Worm (Caenorhabditis elegans): ENCODE measurements around the gene gkow-1.

The gkow-1 gene

DNA sequence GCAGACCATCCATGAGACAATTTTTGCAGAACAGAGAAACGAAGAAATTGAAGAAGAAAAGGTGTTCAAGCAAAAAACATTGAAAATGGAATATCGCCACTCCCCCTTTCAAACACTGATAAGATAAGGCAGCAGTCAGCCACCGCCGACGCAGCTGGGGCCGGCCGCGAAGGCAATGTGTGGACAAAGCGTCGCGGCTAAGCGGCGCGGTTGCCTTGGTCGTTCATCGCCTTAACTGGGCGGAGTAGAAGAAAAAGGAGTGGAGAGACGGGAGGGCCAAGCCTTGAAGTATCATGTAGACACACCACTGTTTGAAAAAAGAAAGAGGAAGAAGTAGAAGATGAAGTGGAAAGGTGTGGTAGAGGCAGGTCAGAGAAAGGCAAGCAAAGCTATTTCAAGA lies 27.0 kb upstream of the gkow-1 start (continued):
- no peak for TF ChIP-seq sup-37 (GFP tag; optimal IDR thresholded peaks at IDR 0.05)

DNA sequence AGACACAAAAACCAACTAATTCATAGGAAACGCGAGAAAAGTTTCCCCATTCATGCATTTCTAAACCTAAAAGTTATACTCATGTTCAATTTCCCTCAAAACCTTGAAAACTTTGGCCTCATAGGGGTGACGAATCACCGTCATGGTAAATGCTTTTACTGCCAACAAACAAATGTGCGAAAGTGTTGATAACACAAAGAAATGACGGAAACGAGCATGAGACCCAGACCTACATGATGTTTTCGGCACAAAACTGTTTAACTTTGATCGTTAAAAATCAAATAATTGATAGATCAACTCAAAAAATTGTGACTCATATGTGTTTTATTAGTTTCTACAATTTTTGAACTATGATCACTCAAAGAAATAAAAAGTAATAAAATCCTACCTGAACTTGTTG lies 26.1 kb upstream of the gkow-1 start:
- TF ChIP-seq tlp-1 (tag; optimal IDR thresholded peaks at IDR 0.05) = no peak
- no peak for TF ChIP-seq efl-1 (optimal IDR thresholded peaks at IDR 0.05)
- peak in 1 of 2 experiments; percentile 22 for TF ChIP-seq efl-1 (GFP tag; optimal IDR thresholded peaks at IDR 0.05 in 1 of 2)
- TF ChIP-seq fkh-8 (tag; optimal IDR thresholded peaks at IDR 0.05) = peak; percentile 32
- no peak for TF ChIP-seq fkh-10 (GFP tag; optimal IDR thresholded peaks at IDR 0.05)
- TF ChIP-seq lin-14 (GFP tag; optimal IDR thresholded peaks at IDR 0.05) = peak; percentile 45
- peak; percentile 71 for TF ChIP-seq elt-2 (tag; optimal IDR thresholded peaks at IDR 0.05)
- TF ChIP-seq lin-35 (GFP tag; optimal IDR thresholded peaks at IDR 0.05) = peak in 1 of 2 experiments; percentile 26
- peak in 1 of 2 experiments; percentile 17 for TF ChIP-seq mdl-1 (tag; optimal IDR thresholded peaks at IDR 0.05)
- TF ChIP-seq nhr-77 (tag; optimal IDR thresholded peaks at IDR 0.05) = peak; percentile 29

DNA sequence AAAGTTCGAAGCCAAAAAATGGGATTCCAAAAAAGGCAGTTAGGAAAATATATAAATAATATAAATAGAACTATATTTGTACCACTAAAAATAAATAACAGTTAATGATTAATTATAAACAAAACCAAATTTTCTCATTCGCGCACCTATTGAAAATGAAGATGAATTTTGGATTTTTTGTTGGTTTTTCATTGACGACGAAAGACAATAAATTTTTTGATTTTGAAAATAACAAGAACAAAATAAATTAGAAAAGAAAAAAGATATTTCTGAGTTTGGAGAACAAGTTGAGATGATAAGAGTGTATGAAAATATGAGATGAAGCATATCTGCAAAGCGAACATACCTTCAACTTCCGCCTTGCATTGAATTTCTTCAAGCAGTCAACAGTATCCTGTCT lies 20.7 kb upstream of the gkow-1 start:
- TF ChIP-seq zag-1 (tag; optimal IDR thresholded peaks at IDR 0.05) (no peak), alr-1 (tag; optimal IDR thresholded peaks at IDR 0.05; ENCODE audit: borderline replicate concordance) (no peak), sox-4 (tag; optimal IDR thresholded peaks at IDR 0.05) (no peak), fkh-10 (GFP tag; optimal IDR thresholded peaks at IDR 0.05) (no peak), elt-3 (tag; optimal IDR thresholded peaks at IDR 0.05) (no peak), jun-1 (tag; optimal IDR thresholded peaks at IDR 0.05) (no peak), snu-23 (GFP tag; optimal IDR thresholded peaks at IDR 0.05) (no peak), xbp-1 (tag; optimal IDR thresholded peaks at IDR 0.05) (no peak)

DNA sequence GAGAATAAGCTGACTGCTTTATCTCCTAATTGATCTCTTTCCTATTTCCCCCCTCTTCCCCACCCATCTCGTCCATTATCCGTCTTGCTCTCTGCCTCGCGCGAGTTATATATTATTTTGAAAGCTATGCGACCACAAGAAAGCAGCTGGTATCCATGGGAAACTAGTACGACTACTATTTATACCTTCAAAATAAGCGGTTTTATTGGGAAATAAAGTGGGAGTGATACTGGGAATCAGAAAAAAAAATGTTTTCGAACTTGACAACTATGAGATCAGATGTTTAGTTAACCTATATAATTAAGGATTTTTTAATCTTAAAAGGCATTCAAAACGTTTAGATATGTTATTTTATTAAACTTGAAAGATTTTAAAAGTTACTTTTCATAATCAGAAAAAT lies 18.2 kb upstream of the gkow-1 start:
- peak in 1 of 2 experiments; percentile 22 for TF ChIP-seq lsy-2 (tag; optimal IDR thresholded peaks at IDR 0.05)
- TF ChIP-seq nhr-90 (tag; optimal IDR thresholded peaks at IDR 0.05; ENCODE audit: poor library complexity) = no peak
- no peak for TF ChIP-seq sptf-1 (tag; optimal IDR thresholded peaks at IDR 0.05)
- TF ChIP-seq unc-130 (tag; optimal IDR thresholded peaks at IDR 0.05) = no peak
- TF ChIP-seq fkh-8 (tag; optimal IDR thresholded peaks at IDR 0.05) = peak; percentile 86
- no peak for TF ChIP-seq pag-3 (tag; optimal IDR thresholded peaks at IDR 0.05; ENCODE audit: borderline replicate concordance, insufficient read depth)
- peak; percentile 57 for TF ChIP-seq nhr-47 (tag; optimal IDR thresholded peaks at IDR 0.05)
- no peak for TF ChIP-seq aly-2 (tag; optimal IDR thresholded peaks at IDR 0.05)
- no peak for TF ChIP-seq nhr-28 (tag; optimal IDR thresholded peaks at IDR 0.05)
- TF ChIP-seq skn-1 (tag; optimal IDR thresholded peaks at IDR 0.05) = no peak
- no peak for TF ChIP-seq hlh-17 (GFP tag; optimal IDR thresholded peaks at IDR 0.05; ENCODE audit: borderline replicate concordance)
- no peak for TF ChIP-seq tlp-1 (tag; optimal IDR thresholded peaks at IDR 0.05)
- peak; percentile 80 for TF ChIP-seq dsc-1 (tag; optimal IDR thresholded peaks at IDR 0.05)
- peak; percentile 29 for TF ChIP-seq hlh-4 (tag; optimal IDR thresholded peaks at IDR 0.05)
- no peak for TF ChIP-seq sup-37 (GFP tag; optimal IDR thresholded peaks at IDR 0.05)
- peak; percentile 25 for TF ChIP-seq lin-14 (GFP tag; optimal IDR thresholded peaks at IDR 0.05)
- TF ChIP-seq swsn-7 (tag; optimal IDR thresholded peaks at IDR 0.05) = peak; percentile 4
- no peak for TF ChIP-seq snu-23 (GFP tag; optimal IDR thresholded peaks at IDR 0.05)
- no peak for TF ChIP-seq ceh-88 (GFP tag; IDR thresholded peaks at IDR 0.05)
- no peak for TF ChIP-seq ztf-11 (tag; optimal IDR thresholded peaks at IDR 0.05)
- TF ChIP-seq pqm-1 (tag; optimal IDR thresholded peaks at IDR 0.05) = no peak
- no peak for TF ChIP-seq ceh-82 (tag; optimal IDR thresholded peaks at IDR 0.05)
- TF ChIP-seq vab-15 (tag; optimal IDR thresholded peaks at IDR 0.05) = no peak
- TF ChIP-seq jun-1 (tag; optimal IDR thresholded peaks at IDR 0.05) = no peak
- TF ChIP-seq elt-2 (tag; optimal IDR thresholded peaks at IDR 0.05) = no peak
- no peak for TF ChIP-seq F16B12.6 (tag; optimal IDR thresholded peaks at IDR 0.05)
- no peak for TF ChIP-seq tbx-2 (tag; optimal IDR thresholded peaks at IDR 0.05)
- no peak for TF ChIP-seq elt-3 (tag; optimal IDR thresholded peaks at IDR 0.05)
- no peak for TF ChIP-seq rnt-1 (tag; optimal IDR thresholded peaks at IDR 0.05)
- no peak for TF ChIP-seq ces-1 (GFP tag; optimal IDR thresholded peaks at IDR 0.05)
- no peak for TF ChIP-seq mab-9 (GFP tag; IDR thresholded peaks at IDR 0.05)
- no peak for TF ChIP-seq irx-1 (tag; optimal IDR thresholded peaks at IDR 0.05)
- TF ChIP-seq fos-1 (tag; optimal IDR thresholded peaks at IDR 0.05) = no peak
- peak; percentile 68 for TF ChIP-seq nhr-71 (tag; optimal IDR thresholded peaks at IDR 0.05)
- no peak for TF ChIP-seq snpc-4 (tag; optimal IDR thresholded peaks at IDR 0.05)
- TF ChIP-seq xbp-1 (tag; optimal IDR thresholded peaks at IDR 0.05) = no peak
- no peak for TF ChIP-seq C04F5.9 (tag; optimal IDR thresholded peaks at IDR 0.05)
- TF ChIP-seq mef-2 (tag; optimal IDR thresholded peaks at IDR 0.05) = no peak
